Fruit fly (Drosophila melanogaster) whole organism, embryonic: ENCODE measurements around the gene CG14182.
A peak's percentile ranks its signal among the peaks of the same experiment; 100 is the strongest.

Source experiments
- CG10209 ChIP-seq: fragments of 200-800 bp; sonication (Bioruptor generic); optimal IDR thresholded peaks from 3 replicates; lab custom pipeline; 2017; ENCODE audit warnings: missing biosample characterization, mild to moderate bottlenecking, missing genetic modification characterization, missing genetic modification reagents
- CG11456 ChIP-seq: fragments of 200-800 bp; sonication (Bioruptor generic); IDR thresholded peaks from 3 replicates; pipeline ENCODE4 v1.3.6; 2022; ENCODE audit warnings: missing biosample characterization, missing genetic modification characterization
- CG11723 ChIP-seq: fragments of 200-800 bp; sonication (Bioruptor generic); optimal IDR thresholded peaks from 2 replicates; lab custom pipeline; 2017; ENCODE audit warnings: missing biosample characterization, mild to moderate bottlenecking, missing genetic modification characterization
- CG12391 ChIP-seq: fragments of 200-800 bp; sonication (Bioruptor generic); optimal IDR thresholded peaks from 3 replicates; lab custom pipeline; 2018; ENCODE audit warnings: missing biosample characterization, mild to moderate bottlenecking, missing genetic modification characterization, moderate library complexity
- CG16815 ChIP-seq: fragments of 200-800 bp; sonication (Bioruptor generic); optimal IDR thresholded peaks from 3 replicates; lab custom pipeline; 2017; ENCODE audit warnings: missing biosample characterization, mild to moderate bottlenecking, missing genetic modification characterization
- CG18011 ChIP-seq: fragments of 200-800 bp; sonication (Bioruptor generic); optimal IDR thresholded peaks from 2 replicates; lab custom pipeline; 2017; ENCODE audit warnings: missing biosample characterization, missing genetic modification characterization, mild to moderate bottlenecking, moderate library complexity, missing genotype
- CG2116 ChIP-seq: fragments of 200-800 bp; sonication (Bioruptor generic); optimal IDR thresholded peaks from 3 replicates; lab custom pipeline; 2018; ENCODE audit warnings: missing biosample characterization, mild to moderate bottlenecking, missing genetic modification characterization
- CG2202 ChIP-seq: fragments of 200-800 bp; sonication (Bioruptor generic); optimal IDR thresholded peaks from 2 replicates; lab custom pipeline; 2018; ENCODE audit warnings: missing biosample characterization, mild to moderate bottlenecking, missing genetic modification characterization
- CG2678 ChIP-seq: fragments of 200-800 bp; sonication (Bioruptor generic); optimal IDR thresholded peaks from 3 replicates; lab custom pipeline; 2019; ENCODE audit warnings: missing biosample characterization, mild to moderate bottlenecking, missing genetic modification characterization, moderate library complexity
- CG30020 ChIP-seq: fragments of 200-800 bp; optimal IDR thresholded peaks from 2 replicates; lab custom pipeline; 2019; ENCODE audit warnings: missing biosample characterization, mild to moderate bottlenecking, missing genetic modification characterization, moderate library complexity
- CG30403 ChIP-seq: fragments of 200-800 bp; sonication (Bioruptor generic); optimal IDR thresholded peaks from 3 replicates; lab custom pipeline; 2016; ENCODE audit warnings: missing biosample characterization, missing genetic modification characterization
- CG32772 ChIP-seq: fragments of 200-800 bp; sonication (Bioruptor generic); IDR thresholded peaks from 2 replicates; pipeline ENCODE4 v1.3.6; 2022; ENCODE audit warnings: missing biosample characterization, missing genetic modification characterization
- CG3281 ChIP-seq: fragments of 200-800 bp; sonication (Bioruptor generic); optimal IDR thresholded peaks from 3 replicates; lab custom pipeline; 2017; ENCODE audit warnings: missing biosample characterization, mild to moderate bottlenecking, missing genetic modification characterization
- CG34224 ChIP-seq: fragments of 200-800 bp; sonication (Bioruptor generic); IDR thresholded peaks from 3 replicates; pipeline ENCODE4 v1.3.6; 2022; ENCODE audit warnings: missing biosample characterization, missing genetic modification characterization; ENCODE audit not compliant: partially characterized antibody
- CG3847 ChIP-seq: fragments of 200-800 bp; sonication (Bioruptor generic); IDR thresholded peaks from 2 replicates; pipeline ENCODE4 v1.3.6; 2022; ENCODE audit warnings: missing biosample characterization, missing genetic modification characterization
- CG4820 ChIP-seq: fragments of 200-800 bp; sonication (Bioruptor generic); optimal IDR thresholded peaks from 3 replicates; lab custom pipeline; 2016; ENCODE audit warnings: missing biosample characterization, missing genetic modification characterization
- CG8281 ChIP-seq: fragments of 200-800 bp; sonication (Bioruptor generic); optimal IDR thresholded peaks from 2 replicates; lab custom pipeline; 2018; ENCODE audit warnings: missing biosample characterization, mild to moderate bottlenecking, missing genetic modification characterization, moderate library complexity
- CG8388 ChIP-seq: fragments of 200-800 bp; sonication (Bioruptor generic); optimal IDR thresholded peaks from 2 replicates; lab custom pipeline; 2019; ENCODE audit warnings: missing biosample characterization, mild to moderate bottlenecking, missing genetic modification characterization, moderate library complexity
- CTCF ChIP-seq: fragments of 200-800 bp; sonication (Bioruptor generic); optimal IDR thresholded peaks from 2 replicates; lab custom pipeline; 2017; ENCODE audit warnings: missing biosample characterization, mild to moderate bottlenecking, missing genetic modification characterization, moderate library complexity
- Eip74EF ChIP-seq, 2 experiments: fragments of 200-800 bp in 1 of 2; fragments of >200 bp in 1 of 2; sonication (Bioruptor generic) in 1 of 2; optimal IDR thresholded peaks; 2 replicates each; lab custom pipeline; 2017 to 2019; ENCODE audit warnings: missing biosample characterization in 2 of 2, missing genetic modification characterization in 2 of 2, mild to moderate bottlenecking in 1 of 2, moderate library complexity in 1 of 2
- Fer1 ChIP-seq: fragments of 200-800 bp; sonication (Bioruptor generic); optimal IDR thresholded peaks from 2 replicates; lab custom pipeline; 2017; ENCODE audit warnings: missing biosample characterization, mild to moderate bottlenecking, missing genetic modification characterization
- GATAe ChIP-seq: fragments of 200-800 bp; sonication (Bioruptor generic); conservative IDR thresholded peaks from 2 replicates; pipeline ENCODE4 v1.3.6; 2022; ENCODE audit warnings: missing biosample characterization, missing genetic modification characterization
- Hmx ChIP-seq: fragments of 200-800 bp; sonication (Bioruptor generic); optimal IDR thresholded peaks from 2 replicates; lab custom pipeline; 2016; ENCODE audit warnings: missing biosample characterization, missing genetic modification characterization
- Kr ChIP-seq: fragments of 200-800 bp; sonication (Bioruptor generic); optimal IDR thresholded peaks from 2 replicates; lab custom pipeline; 2017; ENCODE audit warnings: missing biosample characterization, mild to moderate bottlenecking, missing genetic modification characterization
- Mes4 ChIP-seq: fragments of 200-800 bp; sonication (Bioruptor generic); optimal IDR thresholded peaks from 2 replicates; lab custom pipeline; 2016; ENCODE audit warnings: missing biosample characterization, missing genetic modification characterization
- Nf-YB ChIP-seq: fragments of 200-800 bp; sonication (Bioruptor generic); optimal IDR thresholded peaks from 3 replicates; lab custom pipeline; 2019; ENCODE audit warnings: missing biosample characterization, mild to moderate bottlenecking, missing genetic modification characterization, moderate library complexity
- Nf-YC ChIP-seq: fragments of 200-800 bp; optimal IDR thresholded peaks from 3 replicates; lab custom pipeline; 2019; ENCODE audit warnings: missing biosample characterization, mild to moderate bottlenecking, missing genetic modification characterization, moderate library complexity
- Oaz ChIP-seq: fragments of 200-800 bp; sonication (Bioruptor generic); IDR thresholded peaks from 2 replicates; pipeline ENCODE4 v1.3.6; 2022; ENCODE audit warnings: missing biosample characterization, missing genetic modification characterization
- Poxn ChIP-seq: fragments of 200-800 bp; sonication (Bioruptor generic); IDR thresholded peaks from 2 replicates; pipeline ENCODE4 v1.3.6; 2022; ENCODE audit warnings: missing biosample characterization, missing genetic modification characterization
- Six4 ChIP-seq: fragments of 200-800 bp; sonication (Bioruptor generic); optimal IDR thresholded peaks from 2 replicates; lab custom pipeline; 2016; ENCODE audit warnings: missing biosample characterization, missing genetic modification characterization
- Stat92E ChIP-seq, 3 experiments: fragments of >200 bp in 2 of 3; fragments of 200-800 bp in 1 of 3; sonication (Bioruptor generic) in 1 of 3; optimal IDR thresholded peaks; 2 replicates each; lab custom pipeline; 2017 to 2019; ENCODE audit warnings: missing biosample characterization in 3 of 3, missing genetic modification characterization in 3 of 3, mild to moderate bottlenecking in 1 of 3, moderate library complexity in 1 of 3
- Taf1 ChIP-seq: fragments of 200-800 bp; sonication (Bioruptor generic); IDR thresholded peaks from 2 replicates; pipeline ENCODE4 v1.3.6; 2022; ENCODE audit warnings: missing biosample characterization, missing genetic modification characterization
- bcd ChIP-seq: fragments of 200-800 bp; sonication (Bioruptor generic); optimal IDR thresholded peaks from 2 replicates; lab custom pipeline; 2017; ENCODE audit warnings: missing biosample characterization, mild to moderate bottlenecking, missing genetic modification characterization
- btn ChIP-seq: fragments of 200-800 bp; sonication (Bioruptor generic); optimal IDR thresholded peaks from 2 replicates; lab custom pipeline; 2016; ENCODE audit warnings: missing biosample characterization, missing genetic modification characterization
- chn ChIP-seq: fragments of 200-800 bp; sonication (Bioruptor generic); optimal IDR thresholded peaks from 2 replicates; lab custom pipeline; 2016; ENCODE audit warnings: missing biosample characterization, missing genetic modification characterization
- croc ChIP-seq: fragments of 200-800 bp; sonication (Bioruptor generic); conservative IDR thresholded peaks from 3 replicates; pipeline ENCODE4 v1.3.6; 2022; ENCODE audit warnings: missing biosample characterization, missing genetic modification characterization
- exex ChIP-seq: fragments of 200-800 bp; sonication (Bioruptor generic); optimal IDR thresholded peaks from 4 replicates; lab custom pipeline; 2018; ENCODE audit warnings: missing biosample characterization, mild to moderate bottlenecking, missing genetic modification characterization, moderate library complexity
- fd64A ChIP-seq: fragments of 200-800 bp; sonication (Bioruptor generic); optimal IDR thresholded peaks from 3 replicates; lab custom pipeline; 2018; ENCODE audit warnings: missing biosample characterization, mild to moderate bottlenecking, missing genetic modification characterization
- h ChIP-seq: fragments of >200 bp; optimal IDR thresholded peaks from 2 replicates; lab custom pipeline; 2017
- knrl ChIP-seq: fragments of 200-800 bp; sonication (Bioruptor generic); IDR thresholded peaks from 3 replicates; pipeline ENCODE4 v1.3.6; 2022; ENCODE audit warnings: missing biosample characterization, missing genetic modification characterization; ENCODE audit not compliant: partially characterized antibody
- maf-S ChIP-seq: fragments of 200-800 bp; sonication (Bioruptor generic); optimal IDR thresholded peaks from 2 replicates; lab custom pipeline; 2016; ENCODE audit warnings: missing biosample characterization, missing genetic modification characterization
- mam ChIP-seq: fragments of 200-800 bp; sonication (Bioruptor generic); optimal IDR thresholded peaks from 3 replicates; lab custom pipeline; 2016; ENCODE audit warnings: missing biosample characterization, missing genetic modification characterization
- oc ChIP-seq: fragments of 200-800 bp; sonication (Bioruptor generic); optimal IDR thresholded peaks from 2 replicates; lab custom pipeline; 2018; ENCODE audit warnings: missing biosample characterization, mild to moderate bottlenecking, missing genetic modification characterization, moderate library complexity
- rib ChIP-seq: fragments of 200-800 bp; sonication (Bioruptor generic); IDR thresholded peaks from 2 replicates; pipeline ENCODE4 v1.3.6; 2022; ENCODE audit warnings: missing biosample characterization, missing genetic modification characterization
- scrt ChIP-seq: fragments of 200-800 bp; sonication (Bioruptor generic); optimal IDR thresholded peaks from 2 replicates; lab custom pipeline; 2018; ENCODE audit warnings: missing biosample characterization, mild to moderate bottlenecking, missing genetic modification characterization, moderate library complexity
- shn ChIP-seq: fragments of 200-800 bp; sonication (Bioruptor generic); optimal IDR thresholded peaks from 3 replicates; lab custom pipeline; 2016; ENCODE audit warnings: missing biosample characterization, missing genetic modification characterization
- sr ChIP-seq: fragments of 200-800 bp; sonication (Bioruptor generic); IDR thresholded peaks from 3 replicates; pipeline ENCODE4 v1.3.6; 2022; ENCODE audit warnings: missing biosample characterization, missing genetic modification characterization
- tna ChIP-seq: fragments of 200-800 bp; sonication (Bioruptor generic); IDR thresholded peaks from 2 replicates; pipeline ENCODE4 v1.3.6; 2022; ENCODE audit warnings: missing biosample characterization, missing genetic modification characterization; ENCODE audit not compliant: partially characterized antibody
- zen ChIP-seq: fragments of 200-800 bp; sonication (Bioruptor generic); optimal IDR thresholded peaks from 3 replicates; lab custom pipeline; 2018; ENCODE audit warnings: missing biosample characterization, mild to moderate bottlenecking, missing genetic modification characterization, moderate library complexity

Gene CG14182

dm6 chr3L:20002482-20003234 lies 23.0 kb upstream of the CG14182 start, which contains the start of gene CG7668 (continued):
- TF ChIP-seq Oaz: peak; percentile 84; the same call in 1 of the 2 replicates
- peak; percentile 71 for TF ChIP-seq exex
- no peak for TF ChIP-seq GATAe
- TF ChIP-seq CG2678 (tag; lab: Kevin White, UChicago): peak; percentile 94
- no peak for TF ChIP-seq fd64A (GFP tag; lab: Kevin White, UChicago)
- peak; percentile 78 for TF ChIP-seq scrt (GFP tag; lab: Kevin White, UChicago)
- TF ChIP-seq rib (GFP tag; lab: Robert Waterston, UW): peak; percentile 87
- peak; percentile 90 for TF ChIP-seq chn (GFP tag; lab: Kevin White, UChicago)
- peak; percentile 81 for TF ChIP-seq CG16815 (GFP tag; lab: Kevin White, UChicago)
- TF ChIP-seq Hmx (GFP tag; lab: Kevin White, UChicago): peak; percentile 71
- peak; percentile 72 for TF ChIP-seq maf-S (GFP tag; lab: Kevin White, UChicago)
- TF ChIP-seq CG30403 (GFP tag; lab: Kevin White, UChicago): peak; percentile 90
- peak; percentile 86 for TF ChIP-seq CG4820 (GFP tag; lab: Kevin White, UChicago)
- TF ChIP-seq CG30020 (tag; lab: Kevin White, UChicago): peak; percentile 87
- peak; percentile 89 for TF ChIP-seq CG10209 (GFP tag; lab: Kevin White, UChicago)
- peak; percentile 74 for TF ChIP-seq croc
- TF ChIP-seq CG11723: peak; percentile 74
- no peak for TF ChIP-seq h (lab: Kevin White, UChicago)
- no peak for TF ChIP-seq tna
- TF ChIP-seq mam: peak; percentile 89
- TF ChIP-seq Nf-YB (GFP tag; lab: Kevin White, UChicago): peak; percentile 80
- peak; percentile 76 for TF ChIP-seq CG8281 (tag; lab: Kevin White, UChicago)
- TF ChIP-seq CG18011: peak; percentile 75
- TF ChIP-seq CG2202 (tag; lab: Kevin White, UChicago): peak; percentile 86
- TF ChIP-seq sr (GFP tag; lab: Robert Waterston, UW): no peak
- peak; percentile 93 for TF ChIP-seq CG8388 (GFP tag; lab: Kevin White, UChicago)
- peak; percentile 83 for TF ChIP-seq shn (GFP tag; lab: Kevin White, UChicago)
- TF ChIP-seq btn (GFP tag; lab: Kevin White, UChicago): peak; percentile 68
- TF ChIP-seq Taf1: peak; percentile 81; the same call in 1 of the 2 replicates
- peak; percentile 96 for TF ChIP-seq CG12391 (tag; lab: Kevin White, UChicago)
- TF ChIP-seq zen: peak; percentile 91
- TF ChIP-seq CG3281 (GFP tag; lab: Kevin White, UChicago): peak; percentile 91
- TF ChIP-seq Six4: peak; percentile 85
- TF ChIP-seq Mes4: peak; percentile 79
- TF ChIP-seq Kr: no peak
- peak in 1 of 2 experiments; percentile 87 for TF ChIP-seq Eip74EF (GFP tag; optimal IDR thresholded peaks at IDR 0.05; lab: Kevin White, UChicago)
- TF ChIP-seq CTCF (GFP tag; lab: Kevin White, UChicago): peak; percentile 47
- TF ChIP-seq CG3847 (GFP tag; lab: Robert Waterston, UW): peak; percentile 86
- peak; percentile 13; the same call in 1 of the 3 replicates for TF ChIP-seq CG34224 (GFP tag; lab: Robert Waterston, UW)
- TF ChIP-seq Poxn (GFP tag; lab: Robert Waterston, UW): no peak; the same call in 1 of the 2 replicates
- TF ChIP-seq Stat92E (GFP tag; optimal IDR thresholded peaks at IDR 0.05; lab: Kevin White, UChicago): peak in 1 of 3 experiments; percentile 79
- no peak; the same call in 2 of the 3 replicates for TF ChIP-seq knrl
- TF ChIP-seq CG2116: peak; percentile 68
- no peak for TF ChIP-seq CG32772 (GFP tag; lab: Robert Waterston, UW)
- peak; percentile 83 for TF ChIP-seq Nf-YC (tag; lab: Kevin White, UChicago)
- peak; percentile 92 for TF ChIP-seq oc (tag; lab: Kevin White, UChicago)
- TF ChIP-seq Fer1 (GFP tag; lab: Kevin White, UChicago): peak; percentile 90
- TF ChIP-seq CG11456 (GFP tag; lab: Robert Waterston, UW): no peak
- peak; percentile 89 for TF ChIP-seq bcd
